Fruit fly (Drosophila melanogaster) whole organism, pupa: ENCODE measurements around the gene BOD1.

Experiments used
- CG10348 ChIP-seq: fragments of 200-800 bp; sonication (Bioruptor generic); IDR thresholded peaks from 2 replicates; pipeline ENCODE4 v1.3.6; 2022; ENCODE audit warnings: missing biosample characterization, missing genetic modification characterization
- CG12605 ChIP-seq: fragments of 200-800 bp; sonication (Bioruptor generic); IDR thresholded peaks from 2 replicates; pipeline ENCODE4 v1.3.6; 2022; ENCODE audit warnings: missing biosample characterization, missing genetic modification characterization
- CG13204 ChIP-seq: fragments of 200-800 bp; sonication (Bioruptor generic); optimal IDR thresholded peaks from 2 replicates; lab custom pipeline; 2018; ENCODE audit warnings: missing biosample characterization, mild to moderate bottlenecking, missing genetic modification characterization, moderate library complexity
- CG14655 ChIP-seq: fragments of 200-800 bp; sonication (Bioruptor generic); optimal IDR thresholded peaks from 3 replicates; lab custom pipeline; 2017; ENCODE audit warnings: mild to moderate bottlenecking, missing biosample characterization, missing genetic modification reagents, missing genetic modification characterization
- CG15710 ChIP-seq: fragments of 200-800 bp; sonication (Bioruptor generic); optimal IDR thresholded peaks from 2 replicates; lab custom pipeline; 2018; ENCODE audit warnings: missing biosample characterization, mild to moderate bottlenecking, missing genetic modification characterization, moderate library complexity
- CG17806 ChIP-seq: fragments of 200-800 bp; sonication (Bioruptor generic); optimal IDR thresholded peaks from 2 replicates; lab custom pipeline; 2018; ENCODE audit warnings: missing biosample characterization, mild to moderate bottlenecking, missing genetic modification characterization, moderate library complexity
- CG32121 ChIP-seq: fragments of 200-800 bp; sonication (Bioruptor generic); IDR thresholded peaks from 2 replicates; pipeline ENCODE4 v1.3.6; 2022; ENCODE audit warnings: missing biosample characterization, missing genetic modification characterization
- CG34367 ChIP-seq: fragments of 200-800 bp; sonication (Bioruptor generic); optimal IDR thresholded peaks from 2 replicates; lab custom pipeline; 2018; ENCODE audit warnings: missing biosample characterization, mild to moderate bottlenecking, missing genetic modification characterization
- CG4496 ChIP-seq: fragments of 200-800 bp; sonication (Bioruptor generic); IDR thresholded peaks from 3 replicates; pipeline ENCODE4 v1.3.6; 2022; ENCODE audit warnings: missing biosample characterization, missing genetic modification characterization
- CG8159 ChIP-seq: fragments of 200-800 bp; sonication (Bioruptor generic); optimal IDR thresholded peaks from 3 replicates; lab custom pipeline; 2018; ENCODE audit warnings: missing biosample characterization, mild to moderate bottlenecking, missing genetic modification characterization, moderate library complexity
- CG8301 ChIP-seq: fragments of 200-800 bp; sonication (Bioruptor generic); optimal IDR thresholded peaks from 2 replicates; lab custom pipeline; 2018; ENCODE audit warnings: missing biosample characterization, mild to moderate bottlenecking, missing genetic modification characterization
- CG9948 ChIP-seq: fragments of 200-800 bp; sonication (Bioruptor generic); optimal IDR thresholded peaks from 2 replicates; lab custom pipeline; 2018; ENCODE audit warnings: missing biosample characterization, mild to moderate bottlenecking, missing genetic modification characterization, moderate library complexity
- D1 ChIP-seq: fragments of 200-800 bp; sonication (Bioruptor generic); optimal IDR thresholded peaks from 2 replicates; lab custom pipeline; 2018; ENCODE audit warnings: missing biosample characterization, mild to moderate bottlenecking, missing genetic modification characterization, moderate library complexity
- EcR ChIP-seq: fragments of 200-800 bp; sonication (Bioruptor generic); optimal IDR thresholded peaks from 3 replicates; lab custom pipeline; 2019; ENCODE audit warnings: missing biosample characterization, missing genetic modification characterization, mild to moderate bottlenecking, moderate library complexity, missing genetic modification reagents
- Ets98B ChIP-seq: fragments of 200-800 bp; sonication (Bioruptor generic); IDR thresholded peaks from 2 replicates; pipeline ENCODE4 v1.3.6; 2022; ENCODE audit warnings: missing biosample characterization, missing genetic modification characterization
- Pif1A ChIP-seq: fragments of 200-800 bp; sonication (Bioruptor generic); optimal IDR thresholded peaks from 3 replicates; lab custom pipeline; 2016; ENCODE audit warnings: missing biosample characterization, missing genetic modification characterization
- Pif1B ChIP-seq: fragments of 200-800 bp; sonication (Bioruptor generic); optimal IDR thresholded peaks from 3 replicates; lab custom pipeline; 2016; ENCODE audit warnings: missing biosample characterization, missing genetic modification characterization
- Snoo ChIP-seq: fragments of 200-800 bp; sonication (Bioruptor generic); optimal IDR thresholded peaks from 3 replicates; lab custom pipeline; 2017; ENCODE audit warnings: missing biosample characterization, mild to moderate bottlenecking, missing genetic modification characterization, inconsistent platforms
- fd96Ca ChIP-seq: fragments of 200-800 bp; sonication (Bioruptor generic); IDR thresholded peaks from 3 replicates; pipeline ENCODE4 v1.3.6; 2022; ENCODE audit warnings: missing biosample characterization, missing genetic modification characterization
- gl ChIP-seq: fragments of 200-800 bp; sonication (Bioruptor generic); optimal IDR thresholded peaks from 2 replicates; lab custom pipeline; 2018; ENCODE audit warnings: missing biosample characterization, mild to moderate bottlenecking, missing genetic modification characterization
- rn ChIP-seq: fragments of 200-800 bp; sonication (Bioruptor generic); IDR thresholded peaks from 2 replicates; pipeline ENCODE4 v1.3.6; 2022; ENCODE audit warnings: missing biosample characterization, missing genetic modification characterization

The BOD1 gene

dm6 chr3R:27937752-27938694 lies at the start of gene BOD1, which contains the start of gene NSD:
BOD1 (plus strand) TSS chr3R:27938245.
NSD (minus strand) TSS chr3R:27937853.
- TF ChIP-seq CG8159 (no peak), CG32121 (GFP tag; lab: Robert Waterston, UW) (no peak), fd96Ca (peak; percentile 65; the same call in 2 of the 3 replicates), CG9948 (tag; lab: Kevin White, UChicago) (peak; percentile 4), CG10348 (no peak), rn (GFP tag; lab: Robert Waterston, UW) (no peak), Pif1A (GFP tag; lab: Kevin White, UChicago) (no peak), gl (tag; lab: Kevin White, UChicago) (no peak), Ets98B (GFP tag; lab: Robert Waterston, UW) (peak; percentile 54), Pif1B (GFP tag; lab: Kevin White, UChicago) (no peak), CG8301 (no peak), CG4496 (GFP tag; lab: Robert Waterston, UW) (peak; percentile 46; the same call in 2 of the 3 replicates), CG17806 (tag; lab: Kevin White, UChicago) (peak; percentile 44), D1 (tag; lab: Kevin White, UChicago) (no peak), EcR (GFP tag; lab: Kevin White, UChicago) (no peak), CG12605 (GFP tag; lab: Robert Waterston, UW) (no peak), CG34367 (no peak), CG15710 (tag; lab: Kevin White, UChicago) (peak; percentile 14), Snoo (peak; percentile 16), CG13204 (GFP tag; lab: Kevin White, UChicago) (no peak), CG14655 (no peak)

- TF ChIP-seq Pif1A (GFP tag; lab: Kevin White, UChicago): peak; percentile 43
- 0 out of 2 replicates have a peak, but pooled peaks have one; percentile 11 for TF ChIP-seq CG12605 (GFP tag; lab: Robert Waterston, UW)
- TF ChIP-seq Snoo: no peak
- TF ChIP-seq CG13204 (GFP tag; lab: Kevin White, UChicago): peak; percentile 12
- TF ChIP-seq, all 21 proteins: peak for 3
Measured at dm6 chr3R:27905695-27906094, 32.4 kb upstream of the BOD1 start, which contains the start of gene CG34353. CG34353 (minus strand) TSS chr3R:27905843.

dm6 chr3R:27912147-27912546 lies 25.9 kb upstream of the BOD1 start, which contains the start of gene mil:
mil (plus strand) TSS chr3R:27912447.
- no peak for TF ChIP-seq gl (tag; lab: Kevin White, UChicago)
- TF ChIP-seq CG13204 (GFP tag; lab: Kevin White, UChicago): no peak
- TF ChIP-seq CG9948 (tag; lab: Kevin White, UChicago): no peak
- no peak for TF ChIP-seq EcR (GFP tag; lab: Kevin White, UChicago)
- TF ChIP-seq Ets98B (GFP tag; lab: Robert Waterston, UW): no peak
- TF ChIP-seq D1 (tag; lab: Kevin White, UChicago): no peak
- no peak for TF ChIP-seq Snoo
- TF ChIP-seq CG4496 (GFP tag; lab: Robert Waterston, UW): no peak
- no peak for TF ChIP-seq CG14655
- no peak for TF ChIP-seq CG12605 (GFP tag; lab: Robert Waterston, UW)
- TF ChIP-seq CG10348: no peak
- TF ChIP-seq CG32121 (GFP tag; lab: Robert Waterston, UW): no peak
- no peak for TF ChIP-seq CG8301
- TF ChIP-seq CG15710 (tag; lab: Kevin White, UChicago): no peak
- TF ChIP-seq Pif1B (GFP tag; lab: Kevin White, UChicago): no peak
- no peak for TF ChIP-seq CG34367
- no peak for TF ChIP-seq fd96Ca
- TF ChIP-seq CG17806 (tag; lab: Kevin White, UChicago): no peak
- no peak for TF ChIP-seq CG8159
- TF ChIP-seq rn (GFP tag; lab: Robert Waterston, UW): no peak

dm6 chr3R:27916355-27917019 lies 21.6 kb upstream of the BOD1 start, which contains the start of the genes CG5003 and mRpS22:
CG5003 (minus strand) TSS chr3R:27916516.
mRpS22 (plus strand) TSS chr3R:27916908.
- peak; percentile 12 for TF ChIP-seq CG17806 (tag; lab: Kevin White, UChicago)
- TF ChIP-seq CG13204 (GFP tag; lab: Kevin White, UChicago): no peak
- TF ChIP-seq fd96Ca: no peak
- no peak for TF ChIP-seq CG12605 (GFP tag; lab: Robert Waterston, UW)
- TF ChIP-seq CG14655: no peak
- peak; percentile 44 for TF ChIP-seq Snoo
- TF ChIP-seq rn (GFP tag; lab: Robert Waterston, UW): no peak
- peak; percentile 55 for TF ChIP-seq CG15710 (tag; lab: Kevin White, UChicago)
- no peak for TF ChIP-seq CG32121 (GFP tag; lab: Robert Waterston, UW)
- no peak for TF ChIP-seq gl (tag; lab: Kevin White, UChicago)
- TF ChIP-seq CG8159: peak; percentile 53
- TF ChIP-seq Pif1B (GFP tag; lab: Kevin White, UChicago): peak; percentile 43
- no peak for TF ChIP-seq Pif1A (GFP tag; lab: Kevin White, UChicago)
- no peak for TF ChIP-seq EcR (GFP tag; lab: Kevin White, UChicago)
- no peak for TF ChIP-seq CG8301
- TF ChIP-seq D1 (tag; lab: Kevin White, UChicago): no peak
- 0 out of 3 replicates have a peak, but pooled peaks have one; percentile 34 for TF ChIP-seq CG4496 (GFP tag; lab: Robert Waterston, UW)
- TF ChIP-seq CG10348: no peak
- peak; percentile 4 for TF ChIP-seq CG9948 (tag; lab: Kevin White, UChicago)
- no peak for TF ChIP-seq CG34367
